Worm (Caenorhabditis elegans) whole organism, L1 larva: ENCODE results near the gene swsn-7.

Source experiments
- C16A3.4 ChIP-seq: fragments of 150-350 bp; optimal IDR thresholded peaks from 2 replicates; lab custom pipeline; 2014; ENCODE audit warnings: missing biosample characterization, missing genetic modification characterization
- C34B4.2 ChIP-seq: sonication (generic microtip); optimal IDR thresholded peaks from 2 replicates; lab custom pipeline; 2017; ENCODE audit warnings: mild to moderate bottlenecking, missing genetic modification characterization, missing compliant biosample characterization
- F16B12.6 ChIP-seq: fragments of 150-350 bp; optimal IDR thresholded peaks from 2 replicates; lab custom pipeline; 2014; ENCODE audit warnings: missing biosample characterization, missing genetic modification characterization
- aha-1 ChIP-seq: fragments of 150-350 bp; optimal IDR thresholded peaks from 2 replicates; lab custom pipeline; 2014; ENCODE audit warnings: missing biosample characterization, missing genetic modification characterization
- alr-1 ChIP-seq: fragments of 200-800 bp; sonication (Bioruptor generic); optimal IDR thresholded peaks from 2 replicates; lab custom pipeline; 2018; ENCODE audit warnings: borderline replicate concordance, mild to moderate bottlenecking, missing genetic modification characterization, missing compliant biosample characterization
- ama-1 ChIP-seq: fragments of 150-350 bp; optimal IDR thresholded peaks from 2 replicates; lab custom pipeline; 2014
- blmp-1 ChIP-seq: fragments of 150-350 bp; optimal IDR thresholded peaks from 2 replicates; lab custom pipeline; 2014; ENCODE audit warnings: missing biosample characterization, missing genetic modification characterization
- ceh-8 ChIP-seq: fragments of 200-800 bp; sonication (Bioruptor generic); optimal IDR thresholded peaks from 2 replicates; lab custom pipeline; 2018; ENCODE audit warnings: mild to moderate bottlenecking, missing genetic modification characterization, moderate library complexity, missing compliant biosample characterization
- ceh-82 ChIP-seq, 3 experiments: fragments of 150-350 bp in 1 of 3; sonication (generic microtip) in 2 of 3; optimal IDR thresholded peaks; 2 replicates each; lab custom pipeline; 2014 to 2017; ENCODE audit warnings: missing biosample characterization in 3 of 3, missing genetic modification characterization in 3 of 3
- ces-1 ChIP-seq: fragments of 150-350 bp; optimal IDR thresholded peaks from 2 replicates; lab custom pipeline; 2014; ENCODE audit warnings: missing biosample characterization, missing genetic modification reagents, missing genetic modification characterization
- dpl-1 ChIP-seq, 3 experiments: fragments of 150-350 bp in 2 of 3; sonication (generic microtip) in 1 of 3; optimal IDR thresholded peaks; 2 replicates each; lab custom pipeline; 2014 to 2017; ENCODE audit warnings: missing biosample characterization in 3 of 3, missing genetic modification characterization in 3 of 3, missing genetic modification reagents in 3 of 3
- dsc-1 ChIP-seq: sonication (generic microtip); optimal IDR thresholded peaks from 2 replicates; lab custom pipeline; 2016; ENCODE audit warnings: mild to moderate bottlenecking, missing genetic modification characterization, missing compliant biosample characterization
- efl-3 ChIP-seq: fragments of 200-800 bp; sonication (Bioruptor generic); optimal IDR thresholded peaks from 2 replicates; lab custom pipeline; 2018; ENCODE audit warnings: mild to moderate bottlenecking, missing genetic modification characterization, missing compliant biosample characterization
- egl-13 ChIP-seq: sonication (generic microtip); optimal IDR thresholded peaks from 2 replicates; lab custom pipeline; 2016; ENCODE audit warnings: missing genotype, missing genetic modification reagents, missing genetic modification characterization, missing compliant biosample characterization
- egl-27 ChIP-seq, 2 experiments: fragments of 150-350 bp in 1 of 2; sonication (generic microtip); optimal IDR thresholded peaks; 3 replicates each; lab custom pipeline; 2017 to 2018; ENCODE audit warnings: missing biosample characterization in 2 of 2, missing genetic modification characterization in 2 of 2, missing genetic modification reagents in 2 of 2
- elt-3 ChIP-seq, 6 experiments: fragments of 150-350 bp in 1 of 6; sonication (generic microtip); optimal IDR thresholded peaks; 2 replicates each; lab custom pipeline; 2017 to 2018; ENCODE audit warnings: missing biosample characterization in 6 of 6, missing genetic modification characterization in 6 of 6, inconsistent platforms in 1 of 6
- ets-5 ChIP-seq: fragments of 200-800 bp; sonication (Bioruptor generic); IDR thresholded peaks from 2 replicates; pipeline ENCODE4 v1.3.6; 2022; ENCODE audit warnings: missing genetic modification characterization, missing compliant biosample characterization
- fkh-10 ChIP-seq: sonication (generic microtip); optimal IDR thresholded peaks from 2 replicates; lab custom pipeline; 2017; ENCODE audit warnings: missing biosample characterization, missing genetic modification reagents, missing genetic modification characterization
- fkh-4 ChIP-seq: sonication (generic microtip); optimal IDR thresholded peaks from 2 replicates; lab custom pipeline; 2016; ENCODE audit warnings: missing compliant biosample characterization, missing genetic modification characterization, borderline replicate concordance
- fkh-8 ChIP-seq: sonication (generic microtip); optimal IDR thresholded peaks from 2 replicates; lab custom pipeline; 2016; ENCODE audit warnings: mild to moderate bottlenecking, missing genetic modification characterization, missing compliant biosample characterization
- fos-1 ChIP-seq: fragments of 150-350 bp; optimal IDR thresholded peaks from 2 replicates; lab custom pipeline; 2014; ENCODE audit warnings: missing biosample characterization, missing genetic modification characterization
- grh-1 ChIP-seq: fragments of 200-800 bp; sonication (Bioruptor generic); IDR thresholded peaks from 2 replicates; pipeline ENCODE4 v1.3.6; 2022; ENCODE audit warnings: missing genetic modification reagents, missing genetic modification characterization, missing compliant biosample characterization
- hlh-4 ChIP-seq: sonication (generic microtip); optimal IDR thresholded peaks from 2 replicates; lab custom pipeline; 2016; ENCODE audit warnings: mild to moderate bottlenecking, missing genetic modification characterization, missing compliant biosample characterization
- isw-1 ChIP-seq: fragments of 200-800 bp; sonication (Bioruptor generic); IDR thresholded peaks from 2 replicates; pipeline ENCODE4 v1.3.6; 2022; ENCODE audit warnings: missing genetic modification characterization, missing compliant biosample characterization
- jun-1 ChIP-seq: fragments of 150-350 bp; optimal IDR thresholded peaks from 2 replicates; lab custom pipeline; 2014; ENCODE audit warnings: missing biosample characterization, missing genetic modification reagents, missing genetic modification characterization
- lin-13 ChIP-seq: fragments of 150-350 bp; optimal IDR thresholded peaks from 2 replicates; lab custom pipeline; 2014; ENCODE audit warnings: missing biosample characterization, missing genetic modification reagents, missing genetic modification characterization
- lin-15B ChIP-seq: fragments of 150-350 bp; sonication (generic microtip); optimal IDR thresholded peaks from 3 replicates; lab custom pipeline; 2014; ENCODE audit warnings: missing biosample characterization, missing genetic modification characterization
- lin-35 ChIP-seq, 2 experiments: fragments of 150-350 bp; optimal IDR thresholded peaks; 2 replicates each; lab custom pipeline; 2014; ENCODE audit warnings: missing biosample characterization in 2 of 2, missing genetic modification characterization in 2 of 2, missing genetic modification reagents in 2 of 2
- mab-9 ChIP-seq: fragments of 200-800 bp; sonication (Bioruptor generic); IDR thresholded peaks from 2 replicates; pipeline ENCODE4 v1.3.6; 2022; ENCODE audit warnings: missing genetic modification reagents, missing genetic modification characterization, missing compliant biosample characterization
- mef-2 ChIP-seq: fragments of 150-350 bp; optimal IDR thresholded peaks from 2 replicates; lab custom pipeline; 2014; ENCODE audit warnings: missing biosample characterization, missing genetic modification characterization
- mep-1 ChIP-seq: fragments of 150-350 bp; optimal IDR thresholded peaks from 2 replicates; lab custom pipeline; 2014; ENCODE audit warnings: missing biosample characterization, missing genetic modification characterization
- nhr-11 ChIP-seq: fragments of 150-350 bp; optimal IDR thresholded peaks from 2 replicates; lab custom pipeline; 2014; ENCODE audit warnings: missing biosample characterization, missing genetic modification characterization
- nhr-12 ChIP-seq: sonication (generic microtip); optimal IDR thresholded peaks from 2 replicates; lab custom pipeline; 2017; ENCODE audit warnings: missing biosample characterization, missing genetic modification characterization
- nhr-19 ChIP-seq: fragments of 200-800 bp; sonication (Bioruptor generic); conservative IDR thresholded peaks from 2 replicates; pipeline ENCODE4 v1.3.6; 2022; ENCODE audit warnings: missing genetic modification characterization, missing compliant biosample characterization
- nhr-20 ChIP-seq: sonication (generic microtip); optimal IDR thresholded peaks from 2 replicates; lab custom pipeline; 2016; ENCODE audit warnings: mild to moderate bottlenecking, missing genetic modification characterization, missing compliant biosample characterization
- nhr-28 ChIP-seq: fragments of 150-350 bp; optimal IDR thresholded peaks from 2 replicates; lab custom pipeline; 2014; ENCODE audit warnings: missing biosample characterization, missing genetic modification characterization
- nhr-47 ChIP-seq: sonication (generic microtip); optimal IDR thresholded peaks from 2 replicates; lab custom pipeline; 2016; ENCODE audit warnings: mild to moderate bottlenecking, missing genetic modification characterization, moderate library complexity, missing compliant biosample characterization
- nhr-71 ChIP-seq: sonication (generic microtip); optimal IDR thresholded peaks from 2 replicates; lab custom pipeline; 2016; ENCODE audit warnings: mild to moderate bottlenecking, missing genetic modification characterization, moderate library complexity, missing compliant biosample characterization
- nhr-77 ChIP-seq: fragments of 150-350 bp; optimal IDR thresholded peaks from 2 replicates; lab custom pipeline; 2014; ENCODE audit warnings: missing biosample characterization, missing genetic modification characterization
- nhr-84 ChIP-seq: sonication (generic microtip); optimal IDR thresholded peaks from 2 replicates; lab custom pipeline; 2017; ENCODE audit warnings: missing biosample characterization, missing genetic modification characterization
- nhr-85 ChIP-seq: sonication (generic microtip); peaks from one replicate; lab custom pipeline; 2016; ENCODE audit warnings: missing genetic modification characterization, inconsistent platforms, missing compliant biosample characterization
- nhr-90 ChIP-seq: sonication (generic microtip); optimal IDR thresholded peaks from 2 replicates; lab custom pipeline; 2016; ENCODE audit warnings: mild to moderate bottlenecking, missing genetic modification characterization, missing compliant biosample characterization; ENCODE audit not compliant: poor library complexity
- pax-3 ChIP-seq: fragments of 200-800 bp; sonication (Bioruptor generic); optimal IDR thresholded peaks from 2 replicates; lab custom pipeline; 2018; ENCODE audit warnings: mild to moderate bottlenecking, missing genetic modification characterization, moderate library complexity, missing compliant biosample characterization
- skn-1 ChIP-seq: fragments of 150-350 bp; optimal IDR thresholded peaks from 2 replicates; lab custom pipeline; 2014; ENCODE audit warnings: missing biosample characterization, missing genetic modification characterization
- snpc-4 ChIP-seq: fragments of 150-350 bp; optimal IDR thresholded peaks from 2 replicates; lab custom pipeline; 2014; ENCODE audit warnings: missing biosample characterization, missing genetic modification characterization
- sox-4 ChIP-seq: sonication (generic microtip); optimal IDR thresholded peaks from 2 replicates; lab custom pipeline; 2016; ENCODE audit warnings: missing genetic modification characterization, missing compliant biosample characterization
- swsn-7 ChIP-seq: sonication (generic microtip); optimal IDR thresholded peaks from 2 replicates; lab custom pipeline; 2016; ENCODE audit warnings: missing genetic modification characterization, missing compliant biosample characterization
- tbx-2 ChIP-seq: sonication (generic microtip); optimal IDR thresholded peaks from 2 replicates; lab custom pipeline; 2016; ENCODE audit warnings: missing genetic modification characterization, missing compliant biosample characterization
- tlp-1 ChIP-seq: fragments of 150-350 bp; optimal IDR thresholded peaks from 2 replicates; lab custom pipeline; 2014; ENCODE audit warnings: missing biosample characterization, missing genetic modification characterization
- unc-130 ChIP-seq: fragments of 150-350 bp; optimal IDR thresholded peaks from 2 replicates; lab custom pipeline; 2017; ENCODE audit warnings: missing biosample characterization, missing genetic modification characterization, inconsistent platforms
- unc-86 ChIP-seq: sonication (generic microtip); optimal IDR thresholded peaks from 2 replicates; lab custom pipeline; 2016; ENCODE audit warnings: missing genetic modification characterization, missing compliant biosample characterization
- unc-98 ChIP-seq: fragments of 200-800 bp; sonication (Bioruptor generic); IDR thresholded peaks from 2 replicates; pipeline ENCODE4 v1.3.6; 2022; ENCODE audit warnings: missing genetic modification characterization, missing compliant biosample characterization
- xbp-1 ChIP-seq: sonication (generic microtip); optimal IDR thresholded peaks from 2 replicates; lab custom pipeline; 2016; ENCODE audit warnings: missing genetic modification characterization, missing compliant biosample characterization
- ztf-4 ChIP-seq: fragments of 150-350 bp; optimal IDR thresholded peaks from 2 replicates; lab custom pipeline; 2014; ENCODE audit warnings: missing biosample characterization, missing genetic modification characterization

The swsn-7 gene

ce11 chrII:8028246-8028694, 707 bp upstream of the swsn-7 start:
- TF ChIP-seq jun-1, result peak; percentile 85
- no peak for TF ChIP-seq ets-5 (GFP tag; lab: Robert Waterston, UW)
- peak; percentile 74 for TF ChIP-seq unc-86
- peak; percentile 4 for TF ChIP-seq blmp-1 (tag; lab: Kevin White, UChicago)
- no peak for TF ChIP-seq C34B4.2 (tag; lab: Kevin White, UChicago)
- TF ChIP-seq swsn-7 (tag; lab: Kevin White, UChicago), result peak; percentile 90
- no peak for TF ChIP-seq nhr-11 (tag; lab: Kevin White, UChicago)
- peak; percentile 46 for TF ChIP-seq sox-4
- TF ChIP-seq dpl-1 (GFP tag; optimal IDR thresholded peaks at IDR 0.05; lab: Kevin White, UChicago), result peak; percentile 41 to 65 (median 41)
- TF ChIP-seq F16B12.6 (tag; lab: Kevin White, UChicago), result no peak
- TF ChIP-seq ztf-4, result no peak
- TF ChIP-seq efl-3, result no peak
- peak; percentile 46 for TF ChIP-seq mef-2 (tag; lab: Kevin White, UChicago)
- no peak for TF ChIP-seq aha-1 (tag; lab: Kevin White, UChicago)
- TF ChIP-seq xbp-1 (tag; lab: Kevin White, UChicago), result peak; percentile 50
- no peak for TF ChIP-seq tlp-1 (tag; lab: Kevin White, UChicago)
- peak; percentile 63 for TF ChIP-seq skn-1 (tag; lab: Kevin White, UChicago)
- peak; percentile 79 for TF ChIP-seq ceh-8 (GFP tag; lab: Kevin White, UChicago)
- TF ChIP-seq egl-27 (tag; optimal IDR thresholded peaks at IDR 0.05; lab: Kevin White, UChicago), result peak in 1 of 2 experiments; percentile 20
- TF ChIP-seq nhr-71 (tag; lab: Kevin White, UChicago), result peak; percentile 79
- peak; percentile 48; the same call in 1 of the 2 replicates for TF ChIP-seq mab-9 (GFP tag; lab: Robert Waterston, UW)
- TF ChIP-seq fos-1 (tag; lab: Kevin White, UChicago), result peak; percentile 26
- no peak for TF ChIP-seq nhr-12 (tag; lab: Kevin White, UChicago)
- no peak for TF ChIP-seq nhr-84 (tag; lab: Kevin White, UChicago)
- peak in 2 of 3 experiments; percentile 49 to 76 for TF ChIP-seq ceh-82 (tag; optimal IDR thresholded peaks at IDR 0.05; lab: Kevin White, UChicago)
- TF ChIP-seq ama-1 (lab: Kevin White, UChicago), result no peak
- no peak for TF ChIP-seq alr-1 (tag; lab: Kevin White, UChicago)
- peak; percentile 72 for TF ChIP-seq pax-3 (tag; lab: Kevin White, UChicago)
- peak; percentile 48 for TF ChIP-seq egl-13
- TF ChIP-seq nhr-77 (tag; lab: Kevin White, UChicago), result peak; percentile 77
- TF ChIP-seq fkh-8 (tag; lab: Kevin White, UChicago), result peak; percentile 91
- TF ChIP-seq hlh-4 (tag; lab: Kevin White, UChicago), result no peak
- TF ChIP-seq C16A3.4, result peak; percentile 81
- peak; percentile 66 for TF ChIP-seq tbx-2 (tag; lab: Kevin White, UChicago)
- no peak for TF ChIP-seq unc-98 (GFP tag; lab: Robert Waterston, UW)
- TF ChIP-seq unc-130 (tag; lab: Kevin White, UChicago), result no peak
- no peak for TF ChIP-seq fkh-4
- peak; percentile 43 for TF ChIP-seq nhr-19
- peak; percentile 35 for TF ChIP-seq nhr-90 (tag; lab: Kevin White, UChicago)
- TF ChIP-seq lin-13, result peak; percentile 71
- peak; percentile 61 for TF ChIP-seq dsc-1
- TF ChIP-seq ces-1 (GFP tag; lab: Kevin White, UChicago), result no peak
- peak; percentile 76 for TF ChIP-seq nhr-47 (tag; lab: Kevin White, UChicago)
- no peak for TF ChIP-seq nhr-28 (tag; lab: Kevin White, UChicago)
- TF ChIP-seq fkh-10 (GFP tag; lab: Kevin White, UChicago), result peak; percentile 38
- peak; percentile 75 for TF ChIP-seq nhr-85
- TF ChIP-seq grh-1 (GFP tag; lab: Robert Waterston, UW), result no peak
- peak; percentile 83 for TF ChIP-seq lin-15B (tag; lab: Kevin White, UChicago)
- peak; percentile 46 for TF ChIP-seq snpc-4 (tag; lab: Kevin White, UChicago)
- peak; percentile 65 to 73 for TF ChIP-seq lin-35 (GFP tag; optimal IDR thresholded peaks at IDR 0.05; lab: Kevin White, UChicago)
- TF ChIP-seq mep-1 (tag; lab: Kevin White, UChicago), result peak; percentile 16
- peak; percentile 48 for TF ChIP-seq isw-1
- TF ChIP-seq nhr-20 (tag; lab: Kevin White, UChicago), result peak; percentile 78
- peak in 2 of 6 experiments; percentile 16 to 29 for TF ChIP-seq elt-3 (tag; optimal IDR thresholded peaks at IDR 0.05; lab: Kevin White, UChicago)
